Worm (Caenorhabditis elegans) whole organism, L1 larva: ENCODE results near the gene F42A9.8.

Source experiments
- ets-5 ChIP-seq: fragments of 200-800 bp; sonication (Bioruptor generic); IDR thresholded peaks from 2 replicates; pipeline ENCODE4 v1.3.6; 2022; ENCODE audit warnings: missing genetic modification characterization, missing compliant biosample characterization
- hpl-2 ChIP-seq: fragments of 150-350 bp; optimal IDR thresholded peaks from 2 replicates; lab custom pipeline; 2014; ENCODE audit warnings: missing biosample characterization, missing genetic modification reagents, missing genetic modification characterization
- nhr-85 ChIP-seq: sonication (generic microtip); peaks from one replicate; lab custom pipeline; 2016; ENCODE audit warnings: missing genetic modification characterization, inconsistent platforms, missing compliant biosample characterization
- sup-37 ChIP-seq: fragments of 200-800 bp; sonication (Bioruptor generic); optimal IDR thresholded peaks from 2 replicates; lab custom pipeline; 2018; ENCODE audit warnings: mild to moderate bottlenecking, missing genetic modification characterization, missing compliant biosample characterization
- ztf-11 ChIP-seq, 2 experiments: sonication (generic microtip); optimal IDR thresholded peaks; 2 replicates each; lab custom pipeline; 2016 to 2017; ENCODE audit warnings: missing genetic modification characterization in 2 of 2, missing biosample characterization in 1 of 2, missing compliant biosample characterization in 1 of 2

- TF ChIP-seq hpl-2 (GFP tag; lab: Kevin White, UChicago) (no peak), nhr-85 (tag; lab: Kevin White, UChicago) (peak; percentile 70), ztf-11 (tag; optimal IDR thresholded peaks at IDR 0.05; lab: Kevin White, UChicago) (no peak), sup-37 (GFP tag; lab: Kevin White, UChicago) (no peak), ets-5 (GFP tag; lab: Robert Waterston, UW) (no peak)
These were observed 7.1 kb upstream of the F42A9.8 start for ce11 chrIV:8625730-8626129.
